Worm (Caenorhabditis elegans) whole organism, L2 larva: ENCODE measurements around the gene C16D9.9.

Experiments used
- C34F6.9 ChIP-seq: fragments of 150-350 bp; optimal IDR thresholded peaks from 2 replicates; lab custom pipeline; 2014; ENCODE audit warnings: missing biosample characterization, missing genetic modification characterization
- R02D3.7 ChIP-seq: fragments of 150-350 bp; optimal IDR thresholded peaks from 2 replicates; lab custom pipeline; 2014; ENCODE audit warnings: missing biosample characterization, missing genetic modification characterization
- Y55F3AM.14 ChIP-seq: fragments of 200-800 bp; sonication (Bioruptor generic); optimal IDR thresholded peaks from 2 replicates; lab custom pipeline; 2018; ENCODE audit warnings: mild to moderate bottlenecking, missing genetic modification characterization, missing compliant biosample characterization
- alr-1 ChIP-seq: fragments of 150-350 bp; optimal IDR thresholded peaks from 2 replicates; lab custom pipeline; 2014; ENCODE audit warnings: missing biosample characterization, missing genetic modification characterization
- aly-2 ChIP-seq: fragments of 150-350 bp; optimal IDR thresholded peaks from 2 replicates; lab custom pipeline; 2014; ENCODE audit warnings: missing biosample characterization, missing genetic modification characterization
- ama-1 ChIP-seq: fragments of 150-350 bp; optimal IDR thresholded peaks from 2 replicates; lab custom pipeline; 2018; ENCODE audit warnings: inconsistent platforms
- ceh-16 ChIP-seq: fragments of 150-350 bp; optimal IDR thresholded peaks from 2 replicates; lab custom pipeline; 2014; ENCODE audit warnings: missing biosample characterization, missing genetic modification characterization
- ceh-82 ChIP-seq: fragments of 150-350 bp; optimal IDR thresholded peaks from 2 replicates; lab custom pipeline; 2014; ENCODE audit warnings: missing biosample characterization, missing genetic modification characterization
- crh-2 ChIP-seq: sonication (generic microtip); optimal IDR thresholded peaks from 2 replicates; lab custom pipeline; 2017; ENCODE audit warnings: missing biosample characterization, missing genetic modification characterization
- dmd-4 ChIP-seq: sonication (generic microtip); optimal IDR thresholded peaks from 2 replicates; lab custom pipeline; 2017; ENCODE audit warnings: missing biosample characterization, missing genetic modification characterization
- elt-1 ChIP-seq: fragments of 150-350 bp; optimal IDR thresholded peaks from 2 replicates; lab custom pipeline; 2014; ENCODE audit warnings: missing biosample characterization, missing genetic modification characterization
- elt-3 ChIP-seq: sonication (generic microtip); optimal IDR thresholded peaks from 2 replicates; lab custom pipeline; 2017; ENCODE audit warnings: missing biosample characterization, missing genetic modification characterization
- fos-1 ChIP-seq: fragments of 150-350 bp; optimal IDR thresholded peaks from 2 replicates; lab custom pipeline; 2014; ENCODE audit warnings: missing biosample characterization, missing genetic modification characterization
- gmeb-1 ChIP-seq: fragments of 150-350 bp; optimal IDR thresholded peaks from 2 replicates; lab custom pipeline; 2014; ENCODE audit warnings: missing biosample characterization, missing genetic modification characterization
- lin-11 ChIP-seq: fragments of 150-350 bp; sonication (generic microtip); optimal IDR thresholded peaks from 2 replicates; lab custom pipeline; 2014; ENCODE audit warnings: missing biosample characterization, missing genetic modification characterization, inconsistent platforms, mixed read lengths
- lin-13 ChIP-seq: fragments of 150-350 bp; optimal IDR thresholded peaks from 2 replicates; lab custom pipeline; 2014; ENCODE audit warnings: missing biosample characterization, missing genetic modification reagents, missing genetic modification characterization
- lin-39 ChIP-seq: fragments of 150-350 bp; optimal IDR thresholded peaks from 2 replicates; lab custom pipeline; 2014; ENCODE audit warnings: missing biosample characterization, missing genetic modification reagents, missing genetic modification characterization
- lsy-2 ChIP-seq, 2 experiments: fragments of 150-350 bp in 1 of 2; sonication (generic microtip) in 1 of 2; optimal IDR thresholded peaks; 2 replicates each; lab custom pipeline; 2014 to 2017; ENCODE audit warnings: missing biosample characterization in 2 of 2, missing genetic modification characterization in 2 of 2
- mab-5 ChIP-seq: fragments of 150-350 bp; optimal IDR thresholded peaks from 2 replicates; lab custom pipeline; 2014; ENCODE audit warnings: missing biosample characterization, missing genetic modification characterization
- mbf-1 ChIP-seq: sonication (generic microtip); optimal IDR thresholded peaks from 2 replicates; lab custom pipeline; 2017; ENCODE audit warnings: missing biosample characterization, missing genetic modification characterization
- nhr-10 ChIP-seq: sonication (generic microtip); optimal IDR thresholded peaks from 2 replicates; lab custom pipeline; 2017; ENCODE audit warnings: missing biosample characterization, missing genetic modification characterization
- nhr-11 ChIP-seq: fragments of 150-350 bp; optimal IDR thresholded peaks from 2 replicates; lab custom pipeline; 2014; ENCODE audit warnings: missing biosample characterization, missing genetic modification characterization
- nhr-21 ChIP-seq: fragments of 150-350 bp; optimal IDR thresholded peaks from 2 replicates; lab custom pipeline; 2014; ENCODE audit warnings: missing biosample characterization, missing genetic modification characterization
- nhr-23 ChIP-seq: fragments of 150-350 bp; optimal IDR thresholded peaks from 2 replicates; lab custom pipeline; 2014; ENCODE audit warnings: missing biosample characterization, missing genetic modification reagents, missing genetic modification characterization
- nhr-237 ChIP-seq: fragments of 150-350 bp; optimal IDR thresholded peaks from 2 replicates; lab custom pipeline; 2014; ENCODE audit warnings: missing biosample characterization, missing genetic modification characterization
- nhr-25 ChIP-seq: fragments of 150-350 bp; sonication (generic microtip); optimal IDR thresholded peaks from 3 replicates; lab custom pipeline; 2014; ENCODE audit warnings: missing biosample characterization, missing genetic modification characterization
- nhr-6 ChIP-seq: fragments of 150-350 bp; optimal IDR thresholded peaks from 2 replicates; lab custom pipeline; 2014; ENCODE audit warnings: missing biosample characterization, missing genetic modification characterization
- nhr-77 ChIP-seq: fragments of 150-350 bp; optimal IDR thresholded peaks from 2 replicates; lab custom pipeline; 2014; ENCODE audit warnings: missing biosample characterization, missing genetic modification characterization
- sem-4 ChIP-seq: fragments of 150-350 bp; optimal IDR thresholded peaks from 2 replicates; lab custom pipeline; 2014; ENCODE audit warnings: missing biosample characterization, missing genetic modification reagents, missing genetic modification characterization
- skn-1 ChIP-seq: sonication (generic microtip); optimal IDR thresholded peaks from 2 replicates; lab custom pipeline; 2017; ENCODE audit warnings: missing biosample characterization, missing genetic modification characterization
- sma-3 ChIP-seq: sonication (generic microtip); optimal IDR thresholded peaks from 2 replicates; lab custom pipeline; 2016; ENCODE audit warnings: missing genetic modification reagents, missing genetic modification characterization, missing compliant biosample characterization
- sma-9 ChIP-seq, 2 experiments: fragments of 150-350 bp in 1 of 2; sonication (generic microtip) in 1 of 2; optimal IDR thresholded peaks; 2 replicates each; lab custom pipeline; 2014 to 2016; ENCODE audit warnings: missing genetic modification characterization in 2 of 2, mild to moderate bottlenecking in 1 of 2, missing biosample characterization in 1 of 2, missing compliant biosample characterization in 1 of 2, missing genetic modification reagents in 1 of 2, moderate library complexity in 1 of 2
- snpc-4 ChIP-seq: fragments of 150-350 bp; optimal IDR thresholded peaks from 2 replicates; lab custom pipeline; 2014; ENCODE audit warnings: missing biosample characterization, missing genetic modification characterization
- unc-39 ChIP-seq: fragments of 150-350 bp; optimal IDR thresholded peaks from 2 replicates; lab custom pipeline; 2014; ENCODE audit warnings: missing biosample characterization, missing genetic modification characterization
- unc-55 ChIP-seq: fragments of 150-350 bp; sonication (generic microtip); optimal IDR thresholded peaks from 3 replicates; lab custom pipeline; 2014; ENCODE audit warnings: missing biosample characterization, missing genetic modification reagents, missing genetic modification characterization
- ztf-11 ChIP-seq: sonication (generic microtip); optimal IDR thresholded peaks from 2 replicates; lab custom pipeline; 2017; ENCODE audit warnings: missing biosample characterization, missing genetic modification characterization

C16D9.9 gene

DNA sequence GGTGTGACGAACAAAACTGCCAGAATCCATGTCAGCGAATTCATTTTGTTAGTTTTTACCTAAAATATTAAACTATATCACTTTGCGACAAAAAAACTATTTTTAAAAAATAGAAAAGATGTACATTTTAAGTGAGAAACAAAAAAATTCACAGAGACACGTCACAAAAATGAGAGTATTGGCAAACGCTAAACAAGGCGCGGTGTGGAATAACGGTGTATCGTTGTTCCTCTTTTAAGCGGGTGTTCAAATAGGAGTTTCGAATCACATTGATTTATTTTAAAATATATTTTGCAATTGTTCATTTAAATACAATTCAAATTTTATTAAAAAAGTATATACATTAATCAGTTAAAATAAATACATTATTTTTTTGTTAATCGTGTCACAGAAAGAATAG, 38.5 kb downstream of the C16D9.9 start, which contains the start of gene sel-9 (continued):
- TF ChIP-seq nhr-237 (tag; lab: Kevin White, UChicago) (no peak), nhr-11 (no peak), sma-3 (GFP tag; lab: Kevin White, UChicago) (peak; percentile 24), lin-39 (tag; lab: Kevin White, UChicago) (no peak), ceh-16 (tag; lab: Kevin White, UChicago) (no peak), elt-3 (tag; lab: Kevin White, UChicago) (no peak), skn-1 (no peak), snpc-4 (tag; lab: Kevin White, UChicago) (peak; percentile 3), aly-2 (no peak), R02D3.7 (no peak), nhr-23 (tag; lab: Kevin White, UChicago) (no peak), lsy-2 (tag; optimal IDR thresholded peaks at IDR 0.05; lab: Kevin White, UChicago) (peak in 1 of 2 experiments; percentile 73), nhr-10 (tag; lab: Kevin White, UChicago) (no peak), sma-9 (GFP tag; optimal IDR thresholded peaks at IDR 0.05; lab: Kevin White, UChicago) (peak; percentile 50), sma-9 (tag; optimal IDR thresholded peaks at IDR 0.05; lab: Kevin White, UChicago) (no peak)
- TF ChIP-seq, all 48 proteins: peak for 14

DNA sequence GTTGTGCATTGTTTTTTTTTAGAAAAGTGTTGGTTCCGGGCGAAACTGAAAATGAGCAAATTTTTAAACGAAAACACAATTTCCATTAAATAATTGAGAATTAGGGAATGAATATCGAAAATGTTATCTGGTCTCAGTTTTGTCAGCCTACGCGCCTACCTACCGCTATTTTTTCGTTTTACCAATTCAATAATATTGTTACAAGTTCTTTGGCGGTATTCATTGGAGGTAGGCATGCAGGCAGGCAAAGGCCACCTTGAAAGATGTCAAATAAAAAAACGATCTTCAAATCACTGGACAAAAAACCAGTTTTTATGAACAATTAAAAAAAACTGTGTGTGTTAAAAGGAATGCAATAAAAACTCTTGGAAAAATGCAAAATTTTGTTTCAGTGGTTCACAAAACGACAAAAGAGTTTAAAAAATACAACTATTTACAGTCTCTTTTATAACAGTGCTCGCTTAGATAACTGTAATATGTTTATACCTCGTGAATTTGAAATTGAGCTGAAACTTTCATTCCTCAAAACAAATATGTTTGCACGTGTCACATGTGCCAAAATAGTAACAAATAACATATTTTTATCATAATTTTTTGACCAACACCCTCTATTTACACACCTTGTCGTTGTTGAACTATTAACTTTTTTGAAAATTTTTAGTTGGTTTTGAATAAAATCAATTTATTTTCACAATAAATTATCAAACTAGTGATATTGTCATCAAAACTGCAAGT, 40.6 kb downstream of the C16D9.9 start, which contains the start of gene W02D7.11:
Gene W02D7.11, minus strand, starts transcription at position 51 of the 735 bp plus-strand sequence.
- TF ChIP-seq lin-11 (tag; lab: Kevin White, UChicago) (no peak), mab-5 (no peak), unc-55 (GFP tag; lab: Kevin White, UChicago) (no peak)

DNA sequence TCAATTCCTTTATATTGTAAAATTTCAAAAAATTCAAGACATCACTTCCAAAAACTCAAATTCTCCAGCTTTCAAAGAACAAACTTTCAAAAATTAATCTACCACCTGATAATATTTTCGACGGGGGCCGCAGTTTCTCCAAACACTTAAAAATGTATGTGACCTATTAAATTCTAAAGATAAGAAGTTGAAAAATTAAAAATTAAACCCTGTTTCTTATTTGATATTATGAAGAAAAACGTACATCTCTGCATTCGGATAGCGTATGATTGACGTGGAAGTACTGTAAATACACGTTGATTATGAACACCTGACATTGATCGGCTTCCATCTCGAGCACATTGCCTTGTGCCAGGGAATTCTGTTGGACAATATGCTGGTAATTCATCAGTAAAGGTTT, 41.9 kb downstream of the C16D9.9 start:
- TF ChIP-seq ceh-16 (tag; lab: Kevin White, UChicago) (no peak), elt-1 (no peak), R02D3.7 (no peak), sma-9 (GFP tag; optimal IDR thresholded peaks at IDR 0.05; lab: Kevin White, UChicago) (no peak), sma-9 (tag; optimal IDR thresholded peaks at IDR 0.05; lab: Kevin White, UChicago) (no peak), dmd-4 (tag; lab: Kevin White, UChicago) (no peak), crh-2 (tag; lab: Kevin White, UChicago) (peak; percentile 16), gmeb-1 (tag; lab: Kevin White, UChicago) (peak; percentile 27), nhr-77 (tag; lab: Kevin White, UChicago) (no peak), lin-13 (GFP tag; lab: Kevin White, UChicago) (no peak), mab-5 (no peak), ztf-11 (no peak), sma-3 (GFP tag; lab: Kevin White, UChicago) (no peak)

DNA sequence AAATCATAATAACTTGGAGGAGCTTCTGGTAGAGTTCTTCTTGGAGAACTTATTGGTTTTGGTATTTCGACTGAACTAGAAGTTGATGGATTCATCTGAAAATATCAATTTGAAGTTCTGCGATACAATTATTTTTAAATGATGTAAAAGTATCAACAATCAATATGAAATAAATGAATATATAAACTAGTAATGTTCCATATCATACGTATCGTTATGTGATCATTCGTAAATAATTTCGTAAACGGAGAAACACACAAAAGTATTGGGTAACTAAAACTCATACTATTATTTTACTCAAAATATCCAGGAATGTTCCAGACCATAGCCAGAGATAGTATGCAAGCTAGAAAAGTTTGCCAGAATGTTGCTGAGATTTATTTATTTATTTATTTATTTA, 42.3 kb downstream of the C16D9.9 start, which contains the start of gene W02D7.8:
Gene W02D7.8, minus strand, starts transcription at position 101 of the 400 bp plus-strand sequence.
- TF ChIP-seq C34F6.9 (no peak), elt-1 (no peak), ceh-82 (no peak), mbf-1 (tag; lab: Kevin White, UChicago) (no peak), sem-4 (no peak), snpc-4 (tag; lab: Kevin White, UChicago) (no peak)

DNA sequence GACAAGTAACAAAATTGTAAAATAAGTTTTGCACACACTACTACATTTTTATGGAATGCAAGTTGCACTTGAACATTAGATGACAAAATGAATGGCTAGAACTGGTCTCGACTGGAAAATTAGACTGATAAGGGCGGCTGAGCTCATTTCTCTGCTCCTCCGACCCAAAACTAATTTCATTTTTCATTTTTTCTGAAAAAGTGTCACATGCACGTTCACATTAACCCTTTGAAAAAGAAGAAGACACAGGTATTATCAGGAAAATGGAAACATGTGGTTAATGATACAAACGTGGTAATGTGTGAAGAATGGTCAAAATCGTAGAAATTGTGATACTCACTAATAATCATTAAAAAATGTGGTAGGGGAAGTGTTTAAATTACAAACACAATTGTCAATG, 43.0 kb downstream of the C16D9.9 start:
- TF ChIP-seq fos-1 (tag; lab: Kevin White, UChicago) (peak; percentile 60), ceh-82 (no peak), nhr-23 (tag; lab: Kevin White, UChicago) (no peak), gmeb-1 (tag; lab: Kevin White, UChicago) (no peak), snpc-4 (tag; lab: Kevin White, UChicago) (no peak), crh-2 (tag; lab: Kevin White, UChicago) (peak; percentile 37)

DNA sequence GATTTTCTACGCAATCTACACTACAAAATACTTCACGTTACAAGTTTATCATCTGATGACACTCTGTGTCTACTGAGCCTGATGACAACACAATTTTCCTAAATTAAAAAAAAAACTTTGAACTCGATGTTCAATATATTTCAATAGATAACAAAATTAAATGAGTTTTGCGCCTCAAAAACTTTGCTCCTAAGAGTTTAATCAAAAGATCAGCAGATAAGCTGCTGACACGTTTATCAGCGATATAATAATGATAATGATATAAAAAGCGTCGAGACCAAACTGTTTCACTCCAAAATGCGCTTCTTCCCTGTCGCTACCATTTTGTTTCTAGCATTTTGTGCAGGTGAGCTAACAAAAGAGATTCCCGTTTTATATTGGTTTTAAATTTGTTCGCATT, 43.6 kb downstream of the C16D9.9 start, which contains the start of gene clec-218:
Gene clec-218, plus strand, starts transcription at position 262 of the 400 bp plus-strand sequence.
- TF ChIP-seq sem-4 = no peak
- no peak for TF ChIP-seq skn-1
- TF ChIP-seq nhr-21 = no peak
- TF ChIP-seq alr-1 (tag; lab: Kevin White, UChicago) = no peak
- TF ChIP-seq nhr-6 (tag; lab: Kevin White, UChicago) = no peak
- TF ChIP-seq sma-9 (GFP tag; optimal IDR thresholded peaks at IDR 0.05; lab: Kevin White, UChicago) = peak; percentile 68
- TF ChIP-seq sma-9 (tag; optimal IDR thresholded peaks at IDR 0.05; lab: Kevin White, UChicago) = no peak
- TF ChIP-seq fos-1 (tag; lab: Kevin White, UChicago) = peak; percentile 19
- TF ChIP-seq unc-39 (tag; lab: Kevin White, UChicago) = no peak
- TF ChIP-seq nhr-25 (tag; lab: Kevin White, UChicago) = no peak
- TF ChIP-seq ama-1 (lab: Kevin White, UChicago) = no peak
- TF ChIP-seq nhr-11 = no peak
- no peak for TF ChIP-seq nhr-77 (tag; lab: Kevin White, UChicago)
- no peak for TF ChIP-seq dmd-4 (tag; lab: Kevin White, UChicago)
- TF ChIP-seq Y55F3AM.14 (GFP tag; lab: Kevin White, UChicago) = no peak
- TF ChIP-seq, all 48 proteins: peak for 2
